Worm (Caenorhabditis elegans): ENCODE results near the gene C31E10.11.

The C31E10.11 gene

ce11 chrX:13995803-13996388 is 5.3 kb upstream of the C31E10.11 start, which contains the start of the genes C31E10.5 and C31E10.6 (continued):
- TF ChIP-seq egl-27 (tag; optimal IDR thresholded peaks at IDR 0.05) = no peak
- no peak for TF ChIP-seq unc-62 (GFP tag; optimal IDR thresholded peaks at IDR 0.05)
- peak; percentile 31 for TF ChIP-seq nhr-25 (tag; optimal IDR thresholded peaks at IDR 0.05)
- TF ChIP-seq nhr-28 (tag; optimal IDR thresholded peaks at IDR 0.05) = no peak
- TF ChIP-seq nhr-43 (tag; optimal IDR thresholded peaks at IDR 0.05; ENCODE audit: poor library complexity, severe bottlenecking) = no peak
- TF ChIP-seq mml-1 (tag; optimal IDR thresholded peaks at IDR 0.05) = no peak
- no peak for TF ChIP-seq zag-1 (tag; optimal IDR thresholded peaks at IDR 0.05)
- TF ChIP-seq lin-15B (tag; optimal IDR thresholded peaks at IDR 0.05) = peak; percentile 24
- no peak for TF ChIP-seq elt-1 (tag; optimal IDR thresholded peaks at IDR 0.05)

ce11 chrX:13986307-13986706 is 4.3 kb downstream of the C31E10.11 start, which contains the start of gene irld-24:
Gene irld-24 (plus strand): TSS chrX:13986607.
- TF ChIP-seq ztf-11 (tag; optimal IDR thresholded peaks at IDR 0.05) = no peak
- TF ChIP-seq mml-1 (tag; optimal IDR thresholded peaks at IDR 0.05) = no peak
- TF ChIP-seq elt-1 (tag; optimal IDR thresholded peaks at IDR 0.05) = no peak
- no peak for TF ChIP-seq nhr-11 (tag; optimal IDR thresholded peaks at IDR 0.05)
- TF ChIP-seq ZK546.5 (tag; optimal IDR thresholded peaks at IDR 0.05) = no peak
- no peak for TF ChIP-seq R02D3.7 (tag; optimal IDR thresholded peaks at IDR 0.05)

- peak; percentile 64 for TF ChIP-seq elt-2 (tag; optimal IDR thresholded peaks at IDR 0.05)
Measured at ce11 chrX:13980417-13980816, 10.2 kb downstream of the C31E10.11 start, which contains the start of gene arrd-24. Gene arrd-24 (minus strand): TSS chrX:13980517.

ce11 chrX:13977439-13978118 is 13.0 kb downstream of the C31E10.11 start, which contains the start of gene F48F7.6:
Gene F48F7.6 (plus strand): TSS chrX:13977829.
- TF ChIP-seq lin-39 (tag; optimal IDR thresholded peaks at IDR 0.05) (peak; percentile 92), nhr-43 (tag; optimal IDR thresholded peaks at IDR 0.05; ENCODE audit: poor library complexity, severe bottlenecking) (no peak), ceh-9 (tag; optimal IDR thresholded peaks at IDR 0.05) (no peak), snpc-4 (tag; optimal IDR thresholded peaks at IDR 0.05) (peak; percentile 15), nhr-76 (tag; optimal IDR thresholded peaks at IDR 0.05) (no peak), elt-2 (tag; optimal IDR thresholded peaks at IDR 0.05) (peak; percentile 17), tbx-2 (tag; optimal IDR thresholded peaks at IDR 0.05) (peak; percentile 10), nfya-1 (tag; optimal IDR thresholded peaks at IDR 0.05; ENCODE audit: insufficient read depth) (peak; percentile 69), ZK546.5 (tag; optimal IDR thresholded peaks at IDR 0.05) (no peak), ceh-28 (tag; optimal IDR thresholded peaks at IDR 0.05) (peak; percentile 29), egl-5 (tag; optimal IDR thresholded peaks at IDR 0.05) (peak; percentile 73), jun-1 (tag; optimal IDR thresholded peaks at IDR 0.05) (no peak), unc-62 (GFP tag; optimal IDR thresholded peaks at IDR 0.05) (no peak), pqm-1 (tag; optimal IDR thresholded peaks at IDR 0.05) (no peak), nhr-25 (tag; optimal IDR thresholded peaks at IDR 0.05) (no peak), hmg-11 (tag; optimal IDR thresholded peaks at IDR 0.05) (peak; percentile 57), nhr-11 (tag; optimal IDR thresholded peaks at IDR 0.05) (no peak), fos-1 (tag; optimal IDR thresholded peaks at IDR 0.05) (no peak), lin-15B (tag; optimal IDR thresholded peaks at IDR 0.05) (peak; percentile 51), nhr-77 (tag; optimal IDR thresholded peaks at IDR 0.05) (no peak), pha-4 (tag; optimal IDR thresholded peaks at IDR 0.05) (peak; percentile 64)

- TF ChIP-seq aly-2 (tag; optimal IDR thresholded peaks at IDR 0.05) = no peak
- peak; percentile 41 for TF ChIP-seq nfya-1 (tag; optimal IDR thresholded peaks at IDR 0.05; ENCODE audit: insufficient read depth)
- no peak for TF ChIP-seq hmg-11 (tag; optimal IDR thresholded peaks at IDR 0.05)
- TF ChIP-seq fos-1 (tag; optimal IDR thresholded peaks at IDR 0.05) = no peak
- no peak for TF ChIP-seq ceh-16 (tag; optimal IDR thresholded peaks at IDR 0.05)
- TF ChIP-seq ztf-11 (tag; optimal IDR thresholded peaks at IDR 0.05) = no peak
- TF ChIP-seq fkh-10 (GFP tag; optimal IDR thresholded peaks at IDR 0.05) = no peak
- peak; percentile 70 for TF ChIP-seq nhr-43 (tag; optimal IDR thresholded peaks at IDR 0.05; ENCODE audit: poor library complexity, severe bottlenecking)
- peak; percentile 41 for TF ChIP-seq lin-39 (tag; optimal IDR thresholded peaks at IDR 0.05)
- peak; percentile 52 for TF ChIP-seq egl-5 (tag; optimal IDR thresholded peaks at IDR 0.05)
- TF ChIP-seq ama-1 (optimal IDR thresholded peaks at IDR 0.05) = peak; percentile 22
- TF ChIP-seq egl-27 (tag; optimal IDR thresholded peaks at IDR 0.05) = peak; percentile 4
- TF ChIP-seq tbx-2 (tag; optimal IDR thresholded peaks at IDR 0.05) = peak; percentile 29
- TF ChIP-seq nhr-23 (tag; optimal IDR thresholded peaks at IDR 0.05) = peak; percentile 74
- peak; percentile 73 for TF ChIP-seq elt-1 (tag; optimal IDR thresholded peaks at IDR 0.05)
- TF ChIP-seq nhr-25 (tag; optimal IDR thresholded peaks at IDR 0.05) = peak; percentile 50
- TF ChIP-seq snpc-4 (tag; optimal IDR thresholded peaks at IDR 0.05) = peak; percentile 38
- no peak for TF ChIP-seq zag-1 (tag; optimal IDR thresholded peaks at IDR 0.05)
- TF ChIP-seq unc-62 (GFP tag; optimal IDR thresholded peaks at IDR 0.05) = peak; percentile 0
- no peak for TF ChIP-seq nhr-12 (tag; optimal IDR thresholded peaks at IDR 0.05)
Measured at ce11 chrX:13975314-13975713, 15.3 kb downstream of the C31E10.11 start, which contains the start of gene F48F7.5. Gene F48F7.5 (plus strand): TSS chrX:13975653.
